Worm (Caenorhabditis elegans) whole organism, L1 larva: ENCODE measurements around the gene idpb-3.
A peak's percentile ranks its signal among the peaks of the same experiment; 100 is the strongest.

ENCODE experiments used
- lsy-2 ChIP-seq, 2 experiments: fragments of 150-350 bp; optimal IDR thresholded peaks; 2 replicates each; lab custom pipeline; 2014; ENCODE audit warnings: missing biosample characterization in 2 of 2, missing genetic modification characterization in 2 of 2
- nhr-84 ChIP-seq: sonication (generic microtip); optimal IDR thresholded peaks from 2 replicates; lab custom pipeline; 2017; ENCODE audit warnings: missing biosample characterization, missing genetic modification characterization

ce11 chrII:5105020-5105419 is 3.4 kb upstream of the idpb-3 start:
- TF ChIP-seq lsy-2 (tag; optimal IDR thresholded peaks at IDR 0.05; lab: Kevin White, UChicago), result peak; percentile 66 to 83
- no peak for TF ChIP-seq nhr-84
